Worm (Caenorhabditis elegans) whole organism, L3 larva: Measurements from ENCODE around the gene F59B10.2.

Experiments
- R02D3.7 ChIP-seq: fragments of 150-350 bp; optimal IDR thresholded peaks from 2 replicates; lab custom pipeline; 2014; ENCODE audit warnings: missing biosample characterization, missing genetic modification characterization
- ZK546.5 ChIP-seq: sonication (generic microtip); optimal IDR thresholded peaks from 2 replicates; lab custom pipeline; 2017; ENCODE audit warnings: missing biosample characterization, missing genetic modification characterization
- aly-2 ChIP-seq: fragments of 150-350 bp; optimal IDR thresholded peaks from 2 replicates; lab custom pipeline; 2014; ENCODE audit warnings: missing biosample characterization, missing genetic modification characterization
- ama-1 ChIP-seq: fragments of 150-350 bp; optimal IDR thresholded peaks from 2 replicates; lab custom pipeline; 2018
- ceh-28 ChIP-seq: fragments of 150-350 bp; optimal IDR thresholded peaks from 2 replicates; lab custom pipeline; 2014; ENCODE audit warnings: missing biosample characterization, missing genetic modification reagents, missing genetic modification characterization
- ceh-82 ChIP-seq: fragments of 150-350 bp; optimal IDR thresholded peaks from 2 replicates; lab custom pipeline; 2014; ENCODE audit warnings: missing biosample characterization, missing genetic modification characterization
- daf-12 ChIP-seq: fragments of 150-350 bp; optimal IDR thresholded peaks from 2 replicates; lab custom pipeline; 2014; ENCODE audit warnings: missing biosample characterization, missing genetic modification reagents, missing genetic modification characterization
- egl-27 ChIP-seq: sonication (generic microtip); optimal IDR thresholded peaks from 4 replicates; lab custom pipeline; 2017; ENCODE audit warnings: missing biosample characterization, missing genetic modification reagents, missing genetic modification characterization
- elt-1 ChIP-seq: fragments of 150-350 bp; optimal IDR thresholded peaks from 2 replicates; lab custom pipeline; 2014; ENCODE audit warnings: missing biosample characterization, missing genetic modification characterization
- elt-2 ChIP-seq: sonication (generic microtip); optimal IDR thresholded peaks from 2 replicates; lab custom pipeline; 2016; ENCODE audit warnings: missing genetic modification reagents, mild to moderate bottlenecking, missing genetic modification characterization, missing compliant biosample characterization
- elt-3 ChIP-seq, 3 experiments: fragments of 150-350 bp in 1 of 3; sonication (generic microtip) in 2 of 3; optimal IDR thresholded peaks; 2 replicates in 2 of 3; 4 replicates in 1 of 3; lab custom pipeline; 2014 to 2017; ENCODE audit warnings: missing biosample characterization in 3 of 3, missing genetic modification characterization in 3 of 3
- eor-1 ChIP-seq, 2 experiments: fragments of 150-350 bp; optimal IDR thresholded peaks; 2 replicates each; lab custom pipeline; 2014 to 2018; ENCODE audit warnings: missing biosample characterization in 2 of 2, missing genetic modification characterization in 2 of 2
- fkh-10 ChIP-seq: sonication (generic microtip); optimal IDR thresholded peaks from 2 replicates; lab custom pipeline; 2017; ENCODE audit warnings: missing biosample characterization, missing genetic modification reagents, missing genetic modification characterization
- fkh-2 ChIP-seq: fragments of 150-350 bp; optimal IDR thresholded peaks from 2 replicates; lab custom pipeline; 2014; ENCODE audit warnings: missing biosample characterization, missing genetic modification reagents, missing genetic modification characterization
- fos-1 ChIP-seq: fragments of 150-350 bp; optimal IDR thresholded peaks from 2 replicates; lab custom pipeline; 2014; ENCODE audit warnings: missing biosample characterization, missing genetic modification characterization
- hmg-11 ChIP-seq: sonication (generic microtip); optimal IDR thresholded peaks from 2 replicates; lab custom pipeline; 2016; ENCODE audit warnings: missing genetic modification characterization, missing compliant biosample characterization
- jun-1 ChIP-seq: fragments of 150-350 bp; optimal IDR thresholded peaks from 2 replicates; lab custom pipeline; 2014; ENCODE audit warnings: missing biosample characterization, missing genetic modification reagents, missing genetic modification characterization
- lin-15B ChIP-seq: fragments of 150-350 bp; optimal IDR thresholded peaks from 2 replicates; lab custom pipeline; 2014; ENCODE audit warnings: missing biosample characterization, missing genetic modification characterization
- lsy-12 ChIP-seq: sonication (generic microtip); optimal IDR thresholded peaks from 2 replicates; lab custom pipeline; 2016; ENCODE audit warnings: mild to moderate bottlenecking, missing genetic modification characterization, missing compliant biosample characterization
- mml-1 ChIP-seq: fragments of 150-350 bp; sonication (generic microtip); optimal IDR thresholded peaks from 3 replicates; lab custom pipeline; 2014; ENCODE audit warnings: missing biosample characterization, missing genetic modification characterization
- nfya-1 ChIP-seq: sonication (generic microtip); optimal IDR thresholded peaks from 2 replicates; lab custom pipeline; 2017; ENCODE audit warnings: missing genetic modification characterization, mild to moderate bottlenecking, missing compliant biosample characterization, antibody characterized with exemption, moderate library complexity; ENCODE audit not compliant: insufficient read depth
- nhr-11 ChIP-seq: fragments of 150-350 bp; optimal IDR thresholded peaks from 2 replicates; lab custom pipeline; 2014; ENCODE audit warnings: missing biosample characterization, missing genetic modification characterization
- nhr-12 ChIP-seq: fragments of 150-350 bp; optimal IDR thresholded peaks from 2 replicates; lab custom pipeline; 2014; ENCODE audit warnings: missing biosample characterization, missing genetic modification characterization
- nhr-23 ChIP-seq: fragments of 150-350 bp; optimal IDR thresholded peaks from 2 replicates; lab custom pipeline; 2014; ENCODE audit warnings: missing biosample characterization, missing genetic modification reagents, missing genetic modification characterization
- nhr-237 ChIP-seq: fragments of 150-350 bp; optimal IDR thresholded peaks from 2 replicates; lab custom pipeline; 2014; ENCODE audit warnings: missing biosample characterization, missing genetic modification characterization
- nhr-25 ChIP-seq: sonication (generic microtip); optimal IDR thresholded peaks from 2 replicates; lab custom pipeline; 2017; ENCODE audit warnings: missing biosample characterization, missing genetic modification characterization
- nhr-67 ChIP-seq: fragments of 150-350 bp; optimal IDR thresholded peaks from 2 replicates; lab custom pipeline; 2014; ENCODE audit warnings: missing biosample characterization, missing genetic modification characterization
- pha-4 ChIP-seq: fragments of 150-350 bp; optimal IDR thresholded peaks from 2 replicates; lab custom pipeline; 2014; ENCODE audit warnings: missing biosample characterization, missing genetic modification reagents, missing genetic modification characterization
- pqm-1 ChIP-seq: fragments of 150-350 bp; optimal IDR thresholded peaks from 2 replicates; lab custom pipeline; 2017; ENCODE audit warnings: missing biosample characterization, missing genetic modification characterization, inconsistent platforms
- sea-2 ChIP-seq: fragments of 150-350 bp; sonication (generic microtip); optimal IDR thresholded peaks from 4 replicates; lab custom pipeline; 2014; ENCODE audit warnings: missing biosample characterization, missing genetic modification reagents, missing genetic modification characterization
- skn-1 ChIP-seq: fragments of 150-350 bp; optimal IDR thresholded peaks from 2 replicates; lab custom pipeline; 2014; ENCODE audit warnings: missing biosample characterization, missing genetic modification characterization
- snpc-4 ChIP-seq: fragments of 150-350 bp; optimal IDR thresholded peaks from 2 replicates; lab custom pipeline; 2014; ENCODE audit warnings: missing biosample characterization, missing genetic modification characterization
- tbx-2 ChIP-seq: sonication (generic microtip); optimal IDR thresholded peaks from 2 replicates; lab custom pipeline; 2016; ENCODE audit warnings: mild to moderate bottlenecking, missing genetic modification characterization, missing compliant biosample characterization
- unc-39 ChIP-seq: sonication (generic microtip); optimal IDR thresholded peaks from 4 replicates; lab custom pipeline; 2017; ENCODE audit warnings: missing biosample characterization, missing genetic modification characterization
- unc-62 ChIP-seq: fragments of 150-350 bp; sonication (generic microtip); optimal IDR thresholded peaks from 4 replicates; lab custom pipeline; 2014; ENCODE audit warnings: missing biosample characterization, missing genetic modification reagents, missing genetic modification characterization

The F59B10.2 gene

ce11 chrII:10471247-10471646, 38.4 kb downstream of the F59B10.2 start, which contains the start of gene ZK666.1:
Gene ZK666.1 (minus strand): TSS chrII:10471347.
- no peak for TF ChIP-seq unc-62 (GFP tag; lab: Kevin White, UChicago)
- TF ChIP-seq unc-39 (tag; lab: Kevin White, UChicago): no peak
- TF ChIP-seq ceh-82 (tag; lab: Kevin White, UChicago): no peak
- TF ChIP-seq fkh-10: no peak
- TF ChIP-seq elt-3 (tag; optimal IDR thresholded peaks at IDR 0.05; lab: Kevin White, UChicago): no peak
- TF ChIP-seq pha-4 (tag; lab: Kevin White, UChicago): no peak
- no peak for TF ChIP-seq hmg-11 (tag; lab: Kevin White, UChicago)
- TF ChIP-seq nfya-1 (tag; lab: Kevin White, UChicago): no peak
- TF ChIP-seq jun-1 (tag; lab: Kevin White, UChicago): no peak
- no peak for TF ChIP-seq elt-2 (tag; lab: Kevin White, UChicago)
- TF ChIP-seq elt-1: no peak
- TF ChIP-seq ama-1 (lab: Kevin White, UChicago): no peak
- TF ChIP-seq ceh-28 (tag; lab: Kevin White, UChicago): no peak
- TF ChIP-seq ZK546.5 (tag; lab: Kevin White, UChicago): no peak
- TF ChIP-seq snpc-4 (tag; lab: Kevin White, UChicago): no peak
- TF ChIP-seq nhr-11: no peak
- no peak for TF ChIP-seq pqm-1 (tag; lab: Kevin White, UChicago)

ce11 chrII:10470159-10470558, 39.5 kb downstream of the F59B10.2 start, which contains the start of gene clec-143:
Gene clec-143 (minus strand): TSS chrII:10470297.
- no peak for TF ChIP-seq ceh-82 (tag; lab: Kevin White, UChicago)
- TF ChIP-seq elt-2 (tag; lab: Kevin White, UChicago): peak; percentile 59

ce11 chrII:10466552-10466951, 43.1 kb downstream of the F59B10.2 start, which contains the start of gene tnc-2:
Gene tnc-2 (plus strand): TSS chrII:10466852.
- TF ChIP-seq elt-2 (tag; lab: Kevin White, UChicago): no peak
- no peak for TF ChIP-seq nfya-1 (tag; lab: Kevin White, UChicago)
- TF ChIP-seq jun-1 (tag; lab: Kevin White, UChicago): no peak
- no peak for TF ChIP-seq fkh-2 (tag; lab: Kevin White, UChicago)
- TF ChIP-seq sea-2 (GFP tag; lab: Kevin White, UChicago): no peak
- no peak for TF ChIP-seq nhr-67 (tag; lab: Kevin White, UChicago)
- no peak for TF ChIP-seq lin-15B (tag; lab: Kevin White, UChicago)
- TF ChIP-seq eor-1 (tag; optimal IDR thresholded peaks at IDR 0.05; lab: Kevin White, UChicago): no peak
- TF ChIP-seq fos-1 (tag; lab: Kevin White, UChicago): no peak
- no peak for TF ChIP-seq aly-2
- TF ChIP-seq daf-12 (tag; lab: Kevin White, UChicago): no peak
- TF ChIP-seq snpc-4 (tag; lab: Kevin White, UChicago): no peak
- TF ChIP-seq elt-1: no peak
- TF ChIP-seq nhr-25 (tag; lab: Kevin White, UChicago): no peak
- TF ChIP-seq nhr-12: no peak
- TF ChIP-seq skn-1 (tag; lab: Kevin White, UChicago): no peak
- TF ChIP-seq lsy-12: no peak

- no peak for TF ChIP-seq daf-12 (tag; lab: Kevin White, UChicago)
- TF ChIP-seq ZK546.5 (tag; lab: Kevin White, UChicago): no peak
- TF ChIP-seq nhr-67 (tag; lab: Kevin White, UChicago): no peak
- no peak for TF ChIP-seq nhr-237 (tag; lab: Kevin White, UChicago)
- no peak for TF ChIP-seq R02D3.7 (tag; lab: Kevin White, UChicago)
- TF ChIP-seq lin-15B (tag; lab: Kevin White, UChicago): no peak
- no peak for TF ChIP-seq egl-27 (tag; lab: Kevin White, UChicago)
- TF ChIP-seq pqm-1 (tag; lab: Kevin White, UChicago): no peak
- TF ChIP-seq nhr-23 (tag; lab: Kevin White, UChicago): no peak
- TF ChIP-seq mml-1 (tag; lab: Kevin White, UChicago): no peak
- TF ChIP-seq elt-1: no peak
- no peak for TF ChIP-seq aly-2
- no peak for TF ChIP-seq nfya-1 (tag; lab: Kevin White, UChicago)
- TF ChIP-seq tbx-2: no peak
- TF ChIP-seq, all 47 proteins: peak for 0
Observed at ce11 chrII:10464230-10464920, 45.3 kb downstream of the F59B10.2 start, which contains the start of the genes ZK673.6 and sdz-37. Gene ZK673.6 (minus strand): TSS chrII:10464330. Gene sdz-37 (plus strand): TSS chrII:10464870.
